Fruit fly (Drosophila melanogaster): Measurements from ENCODE around the gene Msr-110.

The Msr-110 gene

dm6 chr3L:5599592-5599991 lies 22.4 kb upstream of the Msr-110 start, which contains the start of gene CG10591:
Gene CG10591, minus strand, starts transcription at chr3L:5599692.
- TF ChIP-seq ss (GFP tag; optimal IDR thresholded peaks at IDR 0.05) (no peak), CG3919 (GFP tag; optimal IDR thresholded peaks at IDR 0.05) (no peak), CG11902 (GFP tag; optimal IDR thresholded peaks at IDR 0.05) (no peak), Hr39 (GFP tag; optimal IDR thresholded peaks at IDR 0.05) (no peak), Lpt (GFP tag; optimal IDR thresholded peaks at IDR 0.05) (no peak), OdsH (GFP tag; optimal IDR thresholded peaks at IDR 0.05) (no peak), Eip93F (GFP tag; optimal IDR thresholded peaks at IDR 0.05) (no peak), CG1621 (tag; optimal IDR thresholded peaks at IDR 0.05) (no peak), dac (GFP tag; optimal IDR thresholded peaks at IDR 0.05) (no peak), Ets96B (tag; optimal IDR thresholded peaks at IDR 0.05) (no peak), CG6276 (GFP tag; optimal IDR thresholded peaks at IDR 0.05) (no peak), Hr4 (GFP tag; optimal IDR thresholded peaks at IDR 0.05) (no peak), Ets21C (GFP tag; optimal IDR thresholded peaks at IDR 0.05) (no peak), CG10669 (GFP tag; optimal IDR thresholded peaks at IDR 0.05) (no peak)

DNA sequence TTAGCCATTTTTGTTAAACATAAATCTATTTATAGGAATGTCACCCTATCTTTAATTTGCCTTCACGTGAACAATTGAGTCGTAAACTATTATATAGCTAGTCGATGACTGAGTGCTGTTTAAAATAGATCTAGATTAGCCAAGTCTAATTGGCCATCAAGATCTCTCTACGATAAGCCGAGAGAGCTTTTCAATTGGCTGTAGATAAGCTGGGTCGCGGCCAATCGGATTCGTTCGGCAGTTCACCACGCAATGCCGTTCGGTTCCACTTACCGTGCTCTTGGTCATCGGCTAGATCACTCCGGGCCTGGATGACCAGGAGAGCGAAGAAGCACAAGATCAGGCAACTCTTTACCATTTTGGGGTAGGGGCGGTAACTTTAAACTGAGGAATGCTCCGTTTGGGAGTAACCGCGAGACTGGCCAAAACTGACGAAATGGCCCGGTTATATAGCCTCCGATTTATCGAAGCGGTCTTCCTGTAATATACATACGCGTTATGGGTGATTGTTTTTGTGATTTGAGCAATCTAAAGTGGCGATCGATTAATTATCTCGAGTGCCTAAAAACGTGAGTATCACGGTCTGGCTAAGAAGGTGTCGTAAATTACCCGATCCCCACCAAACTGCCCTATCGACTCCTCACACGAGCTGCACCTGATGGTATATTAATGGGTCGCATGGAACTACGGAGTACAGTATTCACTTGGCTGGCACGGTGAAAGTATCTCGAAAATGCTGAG lies 17.9 kb upstream of the Msr-110 start, which contains the start of the genes Alp10 and Alp9:
Gene Alp10 (minus strand): TSS at position 420 of the 741 bp plus-strand sequence.
Gene Alp9 (plus strand): TSS at position 690 of the 741 bp plus-strand sequence.
- TF ChIP-seq CG11902 (GFP tag; optimal IDR thresholded peaks at IDR 0.05) (no peak), Ets96B (tag; optimal IDR thresholded peaks at IDR 0.05) (no peak), CG11294 (GFP tag; IDR thresholded peaks at IDR 0.05) (no peak)

dm6 chr3L:5594163-5594715 lies 17.1 kb upstream of the Msr-110 start:
- TF ChIP-seq CG11902 (GFP tag; optimal IDR thresholded peaks at IDR 0.05), result no peak
- TF ChIP-seq eg (GFP tag; IDR thresholded peaks at IDR 0.05), result no peak
- TF ChIP-seq dsx (GFP tag; optimal IDR thresholded peaks at IDR 0.05; ENCODE audit: poor library complexity, severe bottlenecking), result no peak
- TF ChIP-seq Gug (GFP tag; IDR thresholded peaks at IDR 0.05), result no peak
- no peak for TF ChIP-seq CG10669 (GFP tag; optimal IDR thresholded peaks at IDR 0.05)
- no peak for TF ChIP-seq CG8119 (GFP tag; IDR thresholded peaks at IDR 0.05)
- TF ChIP-seq pdm3 (GFP tag; optimal IDR thresholded peaks at IDR 0.05), result no peak
- TF ChIP-seq CG34406 (GFP tag; optimal IDR thresholded peaks at IDR 0.05), result no peak
- TF ChIP-seq Hr38 (GFP tag; optimal IDR thresholded peaks at IDR 0.05), result no peak
- no peak for TF ChIP-seq CG1621 (tag; optimal IDR thresholded peaks at IDR 0.05)
- no peak for TF ChIP-seq CG9139 (GFP tag; optimal IDR thresholded peaks at IDR 0.05)
- TF ChIP-seq salr (GFP tag; optimal IDR thresholded peaks at IDR 0.05), result no peak

DNA sequence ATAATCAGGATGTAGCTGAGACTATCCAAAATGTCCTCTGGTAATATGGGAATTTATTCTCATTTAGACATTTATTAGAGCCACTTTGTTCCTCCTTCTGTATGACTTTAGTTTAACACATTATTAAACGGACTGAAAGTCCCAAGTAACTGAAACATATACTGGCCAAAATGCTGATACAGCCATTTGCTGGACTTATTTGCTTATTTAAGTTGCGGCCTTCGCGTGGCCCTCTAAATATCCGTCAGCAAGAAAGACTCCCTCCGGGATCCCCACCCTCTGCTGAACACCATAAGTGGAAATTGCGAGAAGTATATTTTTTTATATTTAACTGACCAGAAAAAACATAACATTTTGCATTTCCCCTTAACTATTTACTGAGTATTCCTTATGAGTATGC lies 15.3 kb upstream of the Msr-110 start, which contains the start of gene spo:
Gene spo (minus strand): TSS at position 135 of the 400 bp plus-strand sequence.
- TF ChIP-seq Smox (GFP tag; optimal IDR thresholded peaks at IDR 0.05) (no peak), CG10631 (GFP tag; optimal IDR thresholded peaks at IDR 0.05) (no peak), Sox102F (GFP tag; optimal IDR thresholded peaks at IDR 0.05) (no peak), Met (GFP tag; optimal IDR thresholded peaks at IDR 0.05) (no peak), CG4318 (GFP tag; optimal IDR thresholded peaks at IDR 0.05) (no peak), Eip93F (GFP tag; optimal IDR thresholded peaks at IDR 0.05) (no peak), CG32006 (GFP tag; optimal IDR thresholded peaks at IDR 0.05) (no peak)

DNA sequence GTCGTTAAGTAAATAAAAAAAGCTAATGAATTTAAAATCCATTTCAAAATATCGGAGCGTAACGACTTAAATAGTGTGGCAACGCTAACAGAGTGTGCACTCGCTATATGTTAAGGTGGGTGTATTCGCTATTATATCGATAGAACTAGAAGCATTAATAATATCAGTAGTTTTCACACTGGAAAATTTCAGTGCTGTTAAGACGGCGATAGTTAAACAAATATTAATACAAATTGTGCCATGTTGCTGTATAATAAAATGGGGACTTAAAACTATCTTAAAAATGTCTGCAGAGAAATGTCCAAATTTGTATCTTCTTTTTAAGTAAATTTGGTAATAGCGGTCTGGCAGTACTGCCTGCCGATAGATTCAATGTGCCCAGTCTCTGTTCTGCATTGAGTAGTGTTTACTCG lies 6.2 kb upstream of the Msr-110 start:
- TF ChIP-seq CG32006 (GFP tag; optimal IDR thresholded peaks at IDR 0.05) (no peak), CG16779 (tag; optimal IDR thresholded peaks at IDR 0.05) (no peak), CG6808 (GFP tag; optimal IDR thresholded peaks at IDR 0.05) (no peak), Gug (GFP tag; IDR thresholded peaks at IDR 0.05) (peak; percentile 82), Eip78C (GFP tag) (no peak), CG34406 (GFP tag; optimal IDR thresholded peaks at IDR 0.05) (peak; percentile 53), CG11762 (GFP tag; optimal IDR thresholded peaks at IDR 0.05; ENCODE audit: insufficient read depth) (peak; percentile 58), CG8319 (GFP tag; optimal IDR thresholded peaks at IDR 0.05) (peak; percentile 39), Hr38 (GFP tag; optimal IDR thresholded peaks at IDR 0.05) (no peak), CG6854 (GFP tag; optimal IDR thresholded peaks at IDR 0.05) (no peak), CG6163 (GFP tag; IDR thresholded peaks at IDR 0.05) (peak; percentile 92), cyc (GFP tag; optimal IDR thresholded peaks at IDR 0.05) (no peak), CG3919 (GFP tag; optimal IDR thresholded peaks at IDR 0.05) (no peak), dac (GFP tag; optimal IDR thresholded peaks at IDR 0.05) (no peak), svp (GFP tag) (no peak), Sox14 (GFP tag; optimal IDR thresholded peaks at IDR 0.05) (no peak), CG7368 (GFP tag; optimal IDR thresholded peaks at IDR 0.05) (peak; percentile 60), CG31627 (GFP tag; optimal IDR thresholded peaks at IDR 0.05) (peak; percentile 91), CG8632 (GFP tag; optimal IDR thresholded peaks at IDR 0.05) (peak; percentile 53)

Measured in whole organism, prepupa.